Worm (Caenorhabditis elegans): Measurements from ENCODE around the gene Y4C6B.3.

DNA sequence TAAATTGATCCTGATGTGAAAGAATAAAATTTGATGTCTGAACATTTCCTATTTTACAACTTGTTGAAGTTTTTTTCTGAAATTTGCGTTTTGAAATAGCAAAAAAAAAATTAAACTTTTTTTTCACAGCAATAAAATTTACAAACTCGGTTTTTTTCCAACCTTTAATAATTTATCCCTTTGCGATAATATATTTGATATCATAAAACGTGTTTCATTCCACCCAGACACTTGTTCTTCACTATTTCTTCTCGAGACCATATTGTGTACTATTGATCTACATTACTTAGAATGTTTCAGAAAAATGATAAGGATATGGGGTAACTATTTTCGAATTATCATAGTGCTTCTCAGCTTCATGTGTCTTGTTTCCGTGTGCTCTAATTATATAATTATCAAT, 6.1 kb upstream of the Y4C6B.3 start, which contains the start of gene Y4C6B.4:
- TF ChIP-seq flt-1 (GFP tag; IDR thresholded peaks at IDR 0.05) (no peak), T22C8.4 (GFP tag; IDR thresholded peaks at IDR 0.05) (no peak), ztf-23 (GFP tag; IDR thresholded peaks at IDR 0.05) (no peak), med-1 (GFP tag; optimal IDR thresholded peaks at IDR 0.05; ENCODE audit: insufficient read depth) (no peak)

All from whole organism, midembryonic.